Fruit fly (Drosophila melanogaster): Measurements from ENCODE around the gene bap.

- TF ChIP-seq psq (optimal IDR thresholded peaks at IDR 0.05) = no peak
- no peak for TF ChIP-seq usp (GFP tag; optimal IDR thresholded peaks at IDR 0.05)
- peak; percentile 73 for TF ChIP-seq EcR (GFP tag; optimal IDR thresholded peaks at IDR 0.05)
These were observed 38.8 kb upstream of the bap start for dm6 chr3R:21349870-21350314.

Measured in whole organism.